Worm (Caenorhabditis elegans) whole organism, late embryonic: ENCODE measurements around the gene F13H8.3.

Source experiments
- C08G9.2 ChIP-seq: sonication (generic microtip); optimal IDR thresholded peaks from 2 replicates; lab custom pipeline; 2016; ENCODE audit warnings: mild to moderate bottlenecking, missing genetic modification characterization, moderate library complexity, missing compliant biosample characterization
- ceh-18 ChIP-seq: sonication (generic microtip); optimal IDR thresholded peaks from 2 replicates; lab custom pipeline; 2016; ENCODE audit warnings: missing genetic modification characterization, missing compliant biosample characterization
- ceh-24 ChIP-seq: sonication (generic microtip); optimal IDR thresholded peaks from 2 replicates; lab custom pipeline; 2016; ENCODE audit warnings: mild to moderate bottlenecking, missing genetic modification characterization, missing compliant biosample characterization
- ceh-30 ChIP-seq: fragments of 150-350 bp; optimal IDR thresholded peaks from 2 replicates; lab custom pipeline; 2014; ENCODE audit warnings: missing biosample characterization, missing genetic modification characterization
- ceh-34 ChIP-seq: sonication (generic microtip); optimal IDR thresholded peaks from 2 replicates; lab custom pipeline; 2016; ENCODE audit warnings: mild to moderate bottlenecking, missing genetic modification characterization, missing compliant biosample characterization
- ceh-45 ChIP-seq: fragments of 200-800 bp; sonication (Bioruptor generic); IDR thresholded peaks from 2 replicates; pipeline ENCODE4 v1.3.6; 2022; ENCODE audit warnings: missing genetic modification reagents, missing genetic modification characterization, missing compliant biosample characterization
- ceh-9 ChIP-seq: sonication (generic microtip); optimal IDR thresholded peaks from 2 replicates; lab custom pipeline; 2016; ENCODE audit warnings: mild to moderate bottlenecking, missing genetic modification characterization, inconsistent platforms, missing compliant biosample characterization
- che-1 ChIP-seq: sonication (generic microtip); optimal IDR thresholded peaks from 2 replicates; lab custom pipeline; 2016; ENCODE audit warnings: mild to moderate bottlenecking, missing genetic modification characterization, missing compliant biosample characterization
- dmd-4 ChIP-seq: sonication (generic microtip); optimal IDR thresholded peaks from 2 replicates; lab custom pipeline; 2016; ENCODE audit warnings: borderline replicate concordance, missing genetic modification characterization, missing compliant biosample characterization
- elt-4 ChIP-seq: sonication (generic microtip); optimal IDR thresholded peaks from 2 replicates; lab custom pipeline; 2016; ENCODE audit warnings: missing genetic modification characterization, missing compliant biosample characterization
- fax-1 ChIP-seq: sonication (generic microtip); optimal IDR thresholded peaks from 2 replicates; lab custom pipeline; 2016; ENCODE audit warnings: missing genotype, missing genetic modification characterization, missing compliant biosample characterization
- fkh-10 ChIP-seq: fragments of 150-350 bp; optimal IDR thresholded peaks from 2 replicates; lab custom pipeline; 2014; ENCODE audit warnings: missing biosample characterization, missing genetic modification reagents, missing genetic modification characterization
- fkh-6 ChIP-seq: sonication (generic microtip); optimal IDR thresholded peaks from 2 replicates; lab custom pipeline; 2016; ENCODE audit warnings: missing genetic modification characterization, missing compliant biosample characterization
- hlh-13 ChIP-seq: fragments of 200-800 bp; sonication (Bioruptor generic); optimal IDR thresholded peaks from 2 replicates; lab custom pipeline; 2018; ENCODE audit warnings: mild to moderate bottlenecking, missing genetic modification characterization, missing compliant biosample characterization
- hlh-30 ChIP-seq: sonication (generic microtip); optimal IDR thresholded peaks from 2 replicates; lab custom pipeline; 2017; ENCODE audit warnings: antibody characterized with exemption, missing genetic modification characterization, missing compliant biosample characterization; ENCODE audit not compliant: insufficient read depth
- hlh-6 ChIP-seq: sonication (generic microtip); optimal IDR thresholded peaks from 2 replicates; lab custom pipeline; 2016; ENCODE audit warnings: missing genotype, missing genetic modification characterization, missing compliant biosample characterization
- hlh-8 ChIP-seq: sonication (generic microtip); optimal IDR thresholded peaks from 2 replicates; lab custom pipeline; 2016; ENCODE audit warnings: missing genotype, missing genetic modification characterization, missing compliant biosample characterization
- mec-3 ChIP-seq: sonication (generic microtip); optimal IDR thresholded peaks from 2 replicates; lab custom pipeline; 2016; ENCODE audit warnings: borderline replicate concordance, missing genetic modification characterization, missing compliant biosample characterization
- nfya-1 ChIP-seq: sonication (generic microtip); optimal IDR thresholded peaks from 2 replicates; lab custom pipeline; 2017; ENCODE audit warnings: missing genetic modification characterization, mild to moderate bottlenecking, missing compliant biosample characterization, antibody characterized with exemption, moderate library complexity
- npax-4 ChIP-seq: sonication (generic microtip); optimal IDR thresholded peaks from 2 replicates; lab custom pipeline; 2016; ENCODE audit warnings: missing genetic modification characterization, missing compliant biosample characterization
- pat-9 ChIP-seq: fragments of 200-800 bp; sonication (Bioruptor generic); optimal IDR thresholded peaks from 2 replicates; lab custom pipeline; 2018; ENCODE audit warnings: mild to moderate bottlenecking, missing genetic modification characterization, moderate library complexity, missing compliant biosample characterization
- pha-2 ChIP-seq: sonication (generic microtip); optimal IDR thresholded peaks from 2 replicates; lab custom pipeline; 2017; ENCODE audit warnings: mild to moderate bottlenecking, missing genetic modification characterization, missing compliant biosample characterization
- pha-4 ChIP-seq: fragments of 150-350 bp; optimal IDR thresholded peaks from 2 replicates; lab custom pipeline; 2018; ENCODE audit warnings: missing biosample characterization, missing genetic modification reagents, missing genetic modification characterization
- pqm-1 ChIP-seq: sonication (generic microtip); optimal IDR thresholded peaks from 2 replicates; lab custom pipeline; 2016; ENCODE audit warnings: missing genetic modification characterization, missing compliant biosample characterization
- rnt-1 ChIP-seq: sonication (generic microtip); optimal IDR thresholded peaks from 2 replicates; lab custom pipeline; 2016; ENCODE audit warnings: missing genetic modification characterization, missing compliant biosample characterization
- sox-2 ChIP-seq: fragments of 200-800 bp; sonication (Bioruptor generic); IDR thresholded peaks from 2 replicates; pipeline ENCODE4 v1.3.6; 2022; ENCODE audit warnings: missing genetic modification reagents, missing genetic modification characterization, missing compliant biosample characterization
- sox-4 ChIP-seq: sonication (generic microtip); optimal IDR thresholded peaks from 2 replicates; lab custom pipeline; 2017; ENCODE audit warnings: mild to moderate bottlenecking, missing genetic modification characterization, inconsistent platforms, missing compliant biosample characterization
- syd-9 ChIP-seq: sonication (generic microtip); optimal IDR thresholded peaks from 2 replicates; lab custom pipeline; 2016; ENCODE audit warnings: mild to moderate bottlenecking, missing genetic modification characterization, moderate library complexity, missing compliant biosample characterization
- tbx-7 ChIP-seq: sonication (generic microtip); optimal IDR thresholded peaks from 2 replicates; lab custom pipeline; 2016; ENCODE audit warnings: missing genotype, missing genetic modification characterization, missing compliant biosample characterization
- unc-3 ChIP-seq, 2 experiments: fragments of 200-800 bp in 1 of 2; sonication (Bioruptor generic) in 1 of 2; sonication (generic microtip) in 1 of 2; conservative IDR thresholded peaks in 1 of 2; optimal IDR thresholded peaks in 1 of 2; 2 replicates each; pipeline versions ENCODE4 v1.3.6 to Lab custom; 2016 to 2022; ENCODE audit warnings: missing compliant biosample characterization in 2 of 2, missing genetic modification characterization in 2 of 2, missing genetic modification reagents in 1 of 2
- unc-42 ChIP-seq: sonication (generic microtip); optimal IDR thresholded peaks from 2 replicates; lab custom pipeline; 2016; ENCODE audit warnings: missing genotype, missing genetic modification characterization, missing compliant biosample characterization

Gene F13H8.3

ce11 chrII:6309198-6309597, 45.4 kb downstream of the F13H8.3 start, which contains the start of gene glb-10:
Gene glb-10, minus strand, starts transcription at chrII:6309298.
- TF ChIP-seq fkh-6 (tag; lab: Kevin White, UChicago) (no peak), ceh-24 (tag; lab: Kevin White, UChicago) (no peak), che-1 (tag; lab: Kevin White, UChicago) (no peak), dmd-4 (tag; lab: Kevin White, UChicago) (no peak), npax-4 (no peak), hlh-30 (no peak), C08G9.2 (tag; lab: Kevin White, UChicago) (no peak), ceh-9 (tag; lab: Kevin White, UChicago) (no peak)

ce11 chrII:6311459-6311858, 47.7 kb downstream of the F13H8.3 start:
- TF ChIP-seq elt-4 (no peak), ceh-9 (tag; lab: Kevin White, UChicago) (no peak), ceh-30 (tag; lab: Kevin White, UChicago) (no peak), ceh-18 (tag; lab: Kevin White, UChicago) (no peak), pqm-1 (tag; lab: Kevin White, UChicago) (no peak), pha-4 (tag; lab: Kevin White, UChicago) (no peak), ceh-34 (tag; lab: Kevin White, UChicago) (no peak), rnt-1 (no peak), hlh-30 (no peak), sox-4 (tag; lab: Kevin White, UChicago) (no peak), tbx-7 (tag; lab: Kevin White, UChicago) (no peak), hlh-6 (tag; lab: Kevin White, UChicago) (no peak), C08G9.2 (tag; lab: Kevin White, UChicago) (no peak)
- TF ChIP-seq, all 69 proteins: peak for 0

- TF ChIP-seq syd-9 (tag; lab: Kevin White, UChicago) (no peak), ceh-34 (tag; lab: Kevin White, UChicago) (no peak), fkh-10 (GFP tag; lab: Kevin White, UChicago) (no peak), hlh-8 (tag; lab: Kevin White, UChicago) (no peak), unc-42 (tag; lab: Kevin White, UChicago) (no peak), pha-4 (tag; lab: Kevin White, UChicago) (no peak), pat-9 (tag; lab: Kevin White, UChicago) (no peak), fax-1 (no peak), nfya-1 (no peak), hlh-13 (GFP tag; lab: Kevin White, UChicago) (no peak), ceh-45 (GFP tag; lab: Robert Waterston, UW) (no peak), mec-3 (no peak), unc-3 (GFP tag; conservative IDR thresholded peaks at IDR 0.05; lab: Robert Waterston, UW) (no peak), unc-3 (tag; optimal IDR thresholded peaks at IDR 0.05; lab: Kevin White, UChicago) (no peak), pha-2 (no peak), ceh-18 (tag; lab: Kevin White, UChicago) (no peak), dmd-4 (tag; lab: Kevin White, UChicago) (no peak), hlh-6 (tag; lab: Kevin White, UChicago) (no peak), sox-2 (GFP tag; lab: Robert Waterston, UW) (no peak)
- TF ChIP-seq, all 69 proteins: peak for 0
Observed at ce11 chrII:6311888-6312287, 48.1 kb downstream of the F13H8.3 start.
